Worm (Caenorhabditis elegans) whole organism, L4/young adult: ENCODE data around the gene dap-3.

Experiments
- W03F9.2 ChIP-seq: fragments of 150-350 bp; optimal IDR thresholded peaks from 2 replicates; lab custom pipeline; 2014; ENCODE audit warnings: missing biosample characterization, missing genetic modification characterization
- dao-5 ChIP-seq: sonication (generic microtip); optimal IDR thresholded peaks from 2 replicates; lab custom pipeline; 2016; ENCODE audit warnings: missing genotype, missing genetic modification characterization, moderate library complexity, missing compliant biosample characterization
- him-1 ChIP-seq: sonication (generic microtip); optimal IDR thresholded peaks from 2 replicates; lab custom pipeline; 2016; ENCODE audit warnings: missing genotype, missing genetic modification reagents, missing genetic modification characterization, missing compliant biosample characterization

Gene dap-3

DNA sequence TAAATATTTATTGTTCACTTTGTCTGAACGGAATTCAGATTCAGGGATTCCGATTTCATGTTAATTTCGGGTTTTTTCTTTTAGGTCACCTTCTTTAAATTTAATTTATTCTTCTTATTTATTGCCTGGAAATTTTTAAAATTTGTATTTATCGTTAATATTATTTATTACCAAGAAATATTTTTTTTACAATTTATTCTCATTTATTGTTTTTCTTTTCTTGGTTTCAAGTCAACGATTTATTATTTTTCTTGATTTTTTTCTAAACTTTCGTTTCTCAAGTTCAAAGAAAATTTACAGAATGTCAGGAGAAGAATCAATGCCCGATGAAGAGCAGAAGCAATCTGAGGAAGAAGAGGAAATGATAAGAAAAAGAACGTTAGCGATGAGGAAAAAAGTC, 6.8 kb downstream of the dap-3 start, which contains the start of gene crn-3:
Gene crn-3 (plus strand): TSS at position 301 of the 400 bp plus-strand sequence.
- TF ChIP-seq W03F9.2 (tag; lab: Kevin White, UChicago), result no peak
- TF ChIP-seq him-1 (tag; lab: Kevin White, UChicago), result no peak
- TF ChIP-seq dao-5, result no peak

ce11 chrII:10592452-10592851, 11.5 kb downstream of the dap-3 start, which contains the start of gene crn-5:
Gene crn-5 (plus strand): TSS chrII:10592752.
- no peak for TF ChIP-seq W03F9.2 (tag; lab: Kevin White, UChicago)
- no peak for TF ChIP-seq him-1 (tag; lab: Kevin White, UChicago)
- no peak for TF ChIP-seq dao-5

- TF ChIP-seq dao-5 (no peak), W03F9.2 (tag; lab: Kevin White, UChicago) (no peak), him-1 (tag; lab: Kevin White, UChicago) (no peak)
Measured at ce11 chrII:10594312-10594711, 13.4 kb downstream of the dap-3 start.

- TF ChIP-seq W03F9.2 (tag; lab: Kevin White, UChicago) (no peak), him-1 (tag; lab: Kevin White, UChicago) (no peak), dao-5 (no peak)
Measured at ce11 chrII:10594758-10595157, 13.8 kb downstream of the dap-3 start, which contains the start of gene C14A4.6. Gene C14A4.6 (minus strand): TSS chrII:10594776.

ce11 chrII:10596462-10596861, 15.5 kb downstream of the dap-3 start, which contains the start of gene C14A4.7:
Gene C14A4.7 (minus strand): TSS chrII:10596562.
- TF ChIP-seq dao-5, result no peak
- TF ChIP-seq him-1 (tag; lab: Kevin White, UChicago), result no peak
- no peak for TF ChIP-seq W03F9.2 (tag; lab: Kevin White, UChicago)

DNA sequence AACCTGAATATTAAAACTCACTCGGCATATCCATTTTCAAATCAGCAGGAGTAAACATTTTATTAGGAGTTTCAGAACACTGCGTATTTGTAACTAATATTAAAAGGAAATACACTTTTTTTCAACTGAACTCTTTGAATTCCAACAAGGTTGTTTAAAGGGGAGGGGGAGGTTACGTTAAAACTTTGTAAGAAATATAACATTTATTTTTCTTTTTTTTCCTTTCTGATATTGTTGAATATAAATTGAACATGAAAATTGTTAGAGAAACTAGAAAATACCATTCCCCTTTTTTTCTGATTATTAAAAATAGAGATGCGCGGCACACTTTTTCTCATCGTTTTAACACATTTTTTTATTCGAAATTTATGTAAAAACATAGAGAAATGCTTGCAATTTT, 17.1 kb downstream of the dap-3 start, which contains the start of gene C14A4.8:
Gene C14A4.8 (minus strand): TSS at position 101 of the 400 bp plus-strand sequence.
- TF ChIP-seq W03F9.2 (tag; lab: Kevin White, UChicago), result no peak
- no peak for TF ChIP-seq him-1 (tag; lab: Kevin White, UChicago)
- TF ChIP-seq dao-5, result no peak

ce11 chrII:10598970-10599369, 18.0 kb downstream of the dap-3 start, which contains the start of gene C14A4.9:
Gene C14A4.9 (plus strand): TSS chrII:10599337.
- TF ChIP-seq him-1 (tag; lab: Kevin White, UChicago) (no peak), W03F9.2 (tag; lab: Kevin White, UChicago) (no peak), dao-5 (no peak)

ce11 chrII:10602184-10602583, 21.3 kb downstream of the dap-3 start, which contains the start of gene srv-2:
Gene srv-2 (minus strand): TSS chrII:10602284.
- no peak for TF ChIP-seq W03F9.2 (tag; lab: Kevin White, UChicago)
- TF ChIP-seq dao-5, result no peak
- no peak for TF ChIP-seq him-1 (tag; lab: Kevin White, UChicago)

ce11 chrII:10603560-10603959, 22.6 kb downstream of the dap-3 start:
- TF ChIP-seq dao-5 (no peak), W03F9.2 (tag; lab: Kevin White, UChicago) (no peak), him-1 (tag; lab: Kevin White, UChicago) (no peak)

- TF ChIP-seq W03F9.2 (tag; lab: Kevin White, UChicago) (no peak), dao-5 (no peak), him-1 (tag; lab: Kevin White, UChicago) (no peak)
Measured at ce11 chrII:10605512-10605911, 24.6 kb downstream of the dap-3 start, which contains the start of gene taf-13. Gene taf-13 (minus strand): TSS chrII:10605612.

- TF ChIP-seq dao-5 (no peak), W03F9.2 (tag; lab: Kevin White, UChicago) (no peak), him-1 (tag; lab: Kevin White, UChicago) (no peak)
Measured at ce11 chrII:10607238-10607961, 26.5 kb downstream of the dap-3 start, which contains the start of gene ccm-3. Gene ccm-3 (minus strand): TSS chrII:10607275.

ce11 chrII:10608821-10609220, 27.9 kb downstream of the dap-3 start:
- TF ChIP-seq him-1 (tag; lab: Kevin White, UChicago) (no peak), W03F9.2 (tag; lab: Kevin White, UChicago) (no peak), dao-5 (no peak)

DNA sequence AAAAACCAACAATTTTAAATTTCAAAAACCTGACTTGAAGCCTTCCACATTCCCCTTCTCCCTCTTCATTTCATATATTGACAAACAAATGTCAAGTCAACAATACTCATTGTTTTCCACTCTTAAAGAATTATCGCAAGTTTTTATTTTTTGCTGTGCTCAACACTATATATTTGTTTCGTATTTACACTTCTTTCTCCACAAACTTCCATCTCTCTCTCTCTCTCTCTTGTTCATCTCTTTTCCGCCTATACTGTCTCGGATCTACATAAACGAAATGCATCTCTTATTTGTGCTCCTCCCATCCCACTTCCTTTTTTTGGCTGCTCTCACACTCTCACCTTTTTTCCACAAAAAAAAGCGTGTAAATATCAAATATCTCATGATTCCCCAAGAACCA, 31.8 kb downstream of the dap-3 start, which contains the start of gene C14A4.12:
Gene C14A4.12 (plus strand): TSS at position 301 of the 400 bp plus-strand sequence.
- TF ChIP-seq him-1 (tag; lab: Kevin White, UChicago) (no peak), dao-5 (no peak), W03F9.2 (tag; lab: Kevin White, UChicago) (no peak)

DNA sequence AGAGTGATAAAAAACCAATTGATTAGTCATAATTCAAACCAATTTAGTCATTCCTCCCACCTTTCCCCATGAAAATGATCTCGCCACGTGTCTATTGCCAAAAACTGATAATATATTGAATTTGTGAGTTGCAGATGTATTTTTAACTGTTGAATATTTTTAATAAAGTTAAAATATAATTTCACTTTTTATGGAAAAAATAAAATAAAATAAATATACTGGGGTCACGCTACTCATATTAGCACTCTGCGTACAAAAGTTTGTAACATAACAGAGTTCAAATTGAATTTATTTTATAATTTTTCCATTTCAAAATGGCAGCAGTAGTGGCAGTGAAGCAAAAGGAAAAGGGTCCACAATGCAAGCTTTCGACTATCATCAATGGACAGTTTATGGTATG, 37.2 kb downstream of the dap-3 start, which contains the start of gene C14A4.13:
Gene C14A4.13 (plus strand): TSS at position 301 of the 400 bp plus-strand sequence.
- TF ChIP-seq him-1 (tag; lab: Kevin White, UChicago), result no peak
- TF ChIP-seq W03F9.2 (tag; lab: Kevin White, UChicago), result no peak
